Fruit fly (Drosophila melanogaster) whole organism, embryonic: ENCODE measurements around the gene CG33107.

Source experiments
- Atf-2 ChIP-seq: fragments of 200-800 bp; sonication (Bioruptor generic); optimal IDR thresholded peaks from 2 replicates; lab custom pipeline; 2016; ENCODE audit warnings: missing biosample characterization, missing genetic modification characterization
- B-H1 ChIP-seq: fragments of 200-800 bp; sonication (Bioruptor generic); IDR thresholded peaks from 3 replicates; pipeline ENCODE4 v1.3.6; 2022; ENCODE audit warnings: missing biosample characterization, missing genetic modification characterization
- Bgb ChIP-seq: fragments of 200-800 bp; sonication (Bioruptor generic); IDR thresholded peaks from 2 replicates; pipeline ENCODE4 v1.3.6; 2022; ENCODE audit warnings: missing biosample characterization, missing genetic modification characterization; ENCODE audit not compliant: partially characterized antibody
- Bteb2 ChIP-seq: fragments of 200-800 bp; sonication (Bioruptor generic); optimal IDR thresholded peaks from 2 replicates; lab custom pipeline; 2016; ENCODE audit warnings: missing biosample characterization, missing genetic modification characterization
- CG10543 ChIP-seq: fragments of 200-800 bp; sonication (Bioruptor generic); optimal IDR thresholded peaks from 3 replicates; lab custom pipeline; 2017; ENCODE audit warnings: missing biosample characterization, mild to moderate bottlenecking, missing genetic modification characterization, moderate library complexity
- CG10565 ChIP-seq: fragments of 200-800 bp; sonication (Bioruptor generic); optimal IDR thresholded peaks from 3 replicates; lab custom pipeline; 2016; ENCODE audit warnings: missing biosample characterization, mild to moderate bottlenecking, missing genetic modification characterization
- CG10979 ChIP-seq: fragments of 200-800 bp; sonication (Bioruptor generic); optimal IDR thresholded peaks from 2 replicates; lab custom pipeline; 2018; ENCODE audit warnings: missing biosample characterization, mild to moderate bottlenecking, missing genetic modification characterization, moderate library complexity
- CG12391 ChIP-seq: fragments of 200-800 bp; sonication (Bioruptor generic); optimal IDR thresholded peaks from 3 replicates; lab custom pipeline; 2018; ENCODE audit warnings: missing biosample characterization, mild to moderate bottlenecking, missing genetic modification characterization, moderate library complexity
- CG14441 ChIP-seq: fragments of 200-800 bp; sonication (Bioruptor generic); IDR thresholded peaks from 2 replicates; pipeline ENCODE4 v1.3.6; 2022; ENCODE audit warnings: missing biosample characterization, missing genetic modification characterization
- CG15601 ChIP-seq: fragments of 200-800 bp; sonication (Bioruptor generic); optimal IDR thresholded peaks from 3 replicates; lab custom pipeline; 2019; ENCODE audit warnings: missing biosample characterization, mild to moderate bottlenecking, missing genetic modification characterization, moderate library complexity
- CG15696 ChIP-seq: fragments of 200-800 bp; sonication (Bioruptor generic); optimal IDR thresholded peaks from 2 replicates; lab custom pipeline; 2019; ENCODE audit warnings: missing biosample characterization, mild to moderate bottlenecking, missing genetic modification characterization, moderate library complexity
- CG17359 ChIP-seq: fragments of 200-800 bp; sonication (Bioruptor generic); optimal IDR thresholded peaks from 3 replicates; lab custom pipeline; 2018; ENCODE audit warnings: missing biosample characterization, mild to moderate bottlenecking, missing genetic modification characterization, moderate library complexity
- CG17568 ChIP-seq: fragments of 200-800 bp; sonication (Bioruptor generic); optimal IDR thresholded peaks from 2 replicates; lab custom pipeline; 2018; ENCODE audit warnings: missing biosample characterization, mild to moderate bottlenecking, missing genetic modification characterization, moderate library complexity
- CG2129 ChIP-seq: fragments of 200-800 bp; sonication (Bioruptor generic); IDR thresholded peaks from 2 replicates; pipeline ENCODE4 v1.3.6; 2022; ENCODE audit warnings: missing biosample characterization, missing genetic modification characterization; ENCODE audit not compliant: partially characterized antibody
- CG2712 ChIP-seq: fragments of 200-800 bp; optimal IDR thresholded peaks from 3 replicates; lab custom pipeline; 2019; ENCODE audit warnings: missing biosample characterization, mild to moderate bottlenecking, missing genetic modification characterization, moderate library complexity
- CG31441 ChIP-seq: fragments of 200-800 bp; sonication (Bioruptor generic); IDR thresholded peaks from 2 replicates; pipeline ENCODE4 v1.3.6; 2022; ENCODE audit warnings: missing biosample characterization, missing genetic modification characterization
- CG3163 ChIP-seq: fragments of 200-800 bp; sonication (Bioruptor generic); optimal IDR thresholded peaks from 3 replicates; lab custom pipeline; 2016; ENCODE audit warnings: missing biosample characterization, missing genetic modification characterization
- CG4854 ChIP-seq: fragments of 200-800 bp; sonication (Bioruptor generic); optimal IDR thresholded peaks from 2 replicates; lab custom pipeline; 2016; ENCODE audit warnings: missing biosample characterization, missing genetic modification characterization, inconsistent platforms
- CG6689 ChIP-seq: fragments of 200-800 bp; sonication (Bioruptor generic); IDR thresholded peaks from 2 replicates; pipeline ENCODE4 v1.3.6; 2022; ENCODE audit warnings: missing biosample characterization, missing genetic modification characterization
- CG7357 ChIP-seq: fragments of 200-800 bp; sonication (Bioruptor generic); IDR thresholded peaks from 3 replicates; pipeline ENCODE4 v1.3.6; 2022; ENCODE audit warnings: missing biosample characterization, missing genetic modification characterization
- CG8281 ChIP-seq: fragments of 200-800 bp; sonication (Bioruptor generic); optimal IDR thresholded peaks from 2 replicates; lab custom pipeline; 2018; ENCODE audit warnings: missing biosample characterization, mild to moderate bottlenecking, missing genetic modification characterization, moderate library complexity
- Chrac-16 ChIP-seq: fragments of 200-800 bp; sonication (Bioruptor generic); optimal IDR thresholded peaks from 3 replicates; lab custom pipeline; 2016; ENCODE audit warnings: missing biosample characterization, missing genetic modification characterization
- Dip3 ChIP-seq: fragments of 200-800 bp; sonication (Bioruptor generic); optimal IDR thresholded peaks from 3 replicates; lab custom pipeline; 2016; ENCODE audit warnings: missing biosample characterization, missing genetic modification characterization
- Dll ChIP-seq: fragments of 200-800 bp; sonication (Bioruptor generic); IDR thresholded peaks from 4 replicates; pipeline ENCODE4 v1.3.6; 2022; ENCODE audit warnings: missing biosample characterization, missing genetic modification characterization; ENCODE audit not compliant: partially characterized antibody
- ERR ChIP-seq: fragments of 200-800 bp; sonication (Bioruptor generic); optimal IDR thresholded peaks from 2 replicates; lab custom pipeline; 2016; ENCODE audit warnings: missing biosample characterization, missing genetic modification characterization
- Hmr ChIP-seq: fragments of 200-800 bp; sonication (Bioruptor generic); optimal IDR thresholded peaks from 3 replicates; lab custom pipeline; 2017; ENCODE audit warnings: mild to moderate bottlenecking, missing biosample characterization, missing genetic modification reagents, missing genetic modification characterization
- Meics ChIP-seq: fragments of 200-800 bp; sonication (Bioruptor generic); optimal IDR thresholded peaks from 2 replicates; lab custom pipeline; 2017; ENCODE audit warnings: missing biosample characterization, mild to moderate bottlenecking, missing genetic modification characterization
- Nf-YA ChIP-seq: fragments of 200-800 bp; sonication (Bioruptor generic); IDR thresholded peaks from 2 replicates; pipeline ENCODE4 v1.3.6; 2022; ENCODE audit warnings: missing biosample characterization, missing genetic modification characterization
- NfI ChIP-seq: fragments of 200-800 bp; sonication (Bioruptor generic); optimal IDR thresholded peaks from 3 replicates; lab custom pipeline; 2018; ENCODE audit warnings: missing biosample characterization, mild to moderate bottlenecking, missing genetic modification characterization, moderate library complexity
- PHDP ChIP-seq: fragments of 200-800 bp; sonication (Bioruptor generic); optimal IDR thresholded peaks from 3 replicates; lab custom pipeline; 2018; ENCODE audit warnings: missing biosample characterization, mild to moderate bottlenecking, missing genetic modification characterization, moderate library complexity
- Poxn ChIP-seq: fragments of 200-800 bp; sonication (Bioruptor generic); IDR thresholded peaks from 2 replicates; pipeline ENCODE4 v1.3.6; 2022; ENCODE audit warnings: missing biosample characterization, missing genetic modification characterization
- Ravus ChIP-seq: fragments of 200-800 bp; sonication (Bioruptor generic); IDR thresholded peaks from 2 replicates; pipeline ENCODE4 v1.3.6; 2022; ENCODE audit warnings: missing biosample characterization, missing genetic modification characterization
- Sox100B ChIP-seq: fragments of 200-800 bp; sonication (Bioruptor generic); optimal IDR thresholded peaks from 3 replicates; lab custom pipeline; 2018; ENCODE audit warnings: missing biosample characterization, mild to moderate bottlenecking, missing genetic modification characterization
- Sox102F ChIP-seq: fragments of 200-800 bp; sonication (Bioruptor generic); optimal IDR thresholded peaks from 2 replicates; lab custom pipeline; 2018; ENCODE audit warnings: missing biosample characterization, mild to moderate bottlenecking, missing genetic modification characterization, moderate library complexity
- Usf ChIP-seq: fragments of 200-800 bp; sonication (Bioruptor generic); optimal IDR thresholded peaks from 2 replicates; lab custom pipeline; 2017; ENCODE audit warnings: missing genotype, missing biosample characterization, missing genetic modification characterization
- ash1 ChIP-seq: fragments of 200-800 bp; sonication (Bioruptor generic); optimal IDR thresholded peaks from 2 replicates; lab custom pipeline; 2018; ENCODE audit warnings: missing biosample characterization, mild to moderate bottlenecking, missing genetic modification characterization
- bbx ChIP-seq: fragments of 200-800 bp; sonication (Bioruptor generic); IDR thresholded peaks from 2 replicates; pipeline ENCODE4 v1.3.6; 2022; ENCODE audit warnings: missing biosample characterization, missing genetic modification characterization; ENCODE audit not compliant: partially characterized antibody
- ewg ChIP-seq: fragments of 200-800 bp; sonication (Bioruptor generic); optimal IDR thresholded peaks from 3 replicates; lab custom pipeline; 2017; ENCODE audit warnings: mild to moderate bottlenecking, missing biosample characterization, missing genetic modification reagents, missing genetic modification characterization
- fd3F ChIP-seq: fragments of 200-800 bp; sonication (Bioruptor generic); optimal IDR thresholded peaks from 2 replicates; lab custom pipeline; 2018; ENCODE audit warnings: missing biosample characterization, mild to moderate bottlenecking, missing genetic modification characterization, moderate library complexity
- fd64A ChIP-seq: fragments of 200-800 bp; sonication (Bioruptor generic); optimal IDR thresholded peaks from 3 replicates; lab custom pipeline; 2018; ENCODE audit warnings: missing biosample characterization, mild to moderate bottlenecking, missing genetic modification characterization
- gsb-n ChIP-seq: fragments of 200-800 bp; sonication (Bioruptor generic); optimal IDR thresholded peaks from 3 replicates; lab custom pipeline; 2018; ENCODE audit warnings: missing biosample characterization, mild to moderate bottlenecking, missing genetic modification characterization
- hth ChIP-seq: fragments of >200 bp; optimal IDR thresholded peaks from 2 replicates; lab custom pipeline; 2017; ENCODE audit warnings: inconsistent platforms
- knrl ChIP-seq: fragments of 200-800 bp; sonication (Bioruptor generic); IDR thresholded peaks from 3 replicates; pipeline ENCODE4 v1.3.6; 2022; ENCODE audit warnings: missing biosample characterization, missing genetic modification characterization; ENCODE audit not compliant: partially characterized antibody
- lola ChIP-seq, 3 experiments: fragments of >200 bp in 2 of 3; fragments of 200-800 bp in 1 of 3; sonication (Bioruptor generic) in 1 of 3; optimal IDR thresholded peaks; 2 replicates each; lab custom pipeline; 2017 to 2019; ENCODE audit warnings: missing biosample characterization in 3 of 3, missing genetic modification characterization in 3 of 3, mild to moderate bottlenecking in 1 of 3, moderate library complexity in 1 of 3
- nerfin-2 ChIP-seq: fragments of 200-800 bp; sonication (Bioruptor generic); IDR thresholded peaks from 2 replicates; pipeline ENCODE4 v1.3.6; 2022; ENCODE audit warnings: missing biosample characterization, missing genetic modification characterization; ENCODE audit not compliant: partially characterized antibody
- pan ChIP-seq, 4 experiments: fragments of >200 bp in 3 of 4; fragments of 200-800 bp in 1 of 4; sonication (Bioruptor generic) in 1 of 4; optimal IDR thresholded peaks in 3 of 4; IDR thresholded peaks in 1 of 4; 2 replicates each; pipeline versions ENCODE4 v1.3.6 to Lab custom; 2017 to 2022; ENCODE audit warnings: missing biosample characterization in 2 of 4, missing genetic modification characterization in 2 of 4, mixed read lengths in 1 of 4
- sc ChIP-seq, 3 experiments: fragments of >200 bp in 2 of 3; fragments of 200-800 bp in 1 of 3; sonication (Bioruptor generic) in 1 of 3; optimal IDR thresholded peaks; 2 replicates in 2 of 3; 3 replicates in 1 of 3; lab custom pipeline; 2017; ENCODE audit warnings: mild to moderate bottlenecking in 1 of 3, missing biosample characterization in 1 of 3, missing genetic modification characterization in 1 of 3, missing genetic modification reagents in 1 of 3
- vfl ChIP-seq: fragments of 200-800 bp; sonication (Bioruptor generic); optimal IDR thresholded peaks from 2 replicates; lab custom pipeline; 2016; ENCODE audit warnings: missing biosample characterization, missing genetic modification characterization
- vvl ChIP-seq: fragments of 200-800 bp; sonication (Bioruptor generic); IDR thresholded peaks from 2 replicates; pipeline ENCODE4 v1.3.6; 2022; ENCODE audit warnings: missing biosample characterization, missing genetic modification characterization
- yki ChIP-seq: fragments of >200 bp; optimal IDR thresholded peaks from 3 replicates; lab custom pipeline; 2018

The CG33107 gene

DNA sequence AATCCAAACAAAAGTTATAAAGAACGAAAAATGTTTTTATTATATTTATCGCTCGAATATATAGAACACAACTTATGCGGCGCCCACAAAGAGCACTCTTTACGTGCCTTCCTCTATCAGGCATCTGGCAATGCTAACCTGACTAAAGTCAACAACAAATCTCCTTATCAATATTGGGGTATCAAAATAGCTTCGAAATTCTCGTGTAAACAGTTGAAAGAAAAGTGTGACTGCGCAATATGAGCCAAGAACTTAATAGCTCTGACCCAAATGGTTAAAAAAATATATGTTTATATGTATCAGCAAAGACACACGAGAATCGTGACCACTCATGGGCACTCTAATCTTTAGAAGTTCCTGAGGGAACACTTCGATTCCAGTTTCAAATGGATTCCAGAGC is 46.6 kb upstream of the CG33107 start (continued):
- TF ChIP-seq CG3163 (GFP tag; lab: Kevin White, UChicago) (no peak), CG14441 (no peak), ash1 (GFP tag; lab: Kevin White, UChicago) (no peak), Bgb (no peak), Nf-YA (no peak), NfI (GFP tag; lab: Kevin White, UChicago) (no peak), PHDP (tag; lab: Kevin White, UChicago) (peak; percentile 47), ewg (GFP tag; lab: Kevin White, UChicago) (no peak), Dll (no peak), Dip3 (no peak), CG31441 (GFP tag; lab: Robert Waterston, UW) (no peak), sc (optimal IDR thresholded peaks at IDR 0.05; lab: Kevin White, UChicago) (no peak), sc (GFP tag; optimal IDR thresholded peaks at IDR 0.05; lab: Kevin White, UChicago) (no peak), CG12391 (tag; lab: Kevin White, UChicago) (no peak), CG4854 (no peak), CG15696 (tag; lab: Kevin White, UChicago) (no peak), lola (GFP tag; optimal IDR thresholded peaks at IDR 0.05; lab: Kevin White, UChicago) (no peak), CG17359 (tag; lab: Kevin White, UChicago) (no peak), CG17568 (peak; percentile 52), CG15601 (peak; percentile 19), bbx (GFP tag; lab: Robert Waterston, UW) (no peak), CG10565 (GFP tag; lab: Kevin White, UChicago) (no peak)
- TF ChIP-seq, all 482 proteins: peak for 61

DNA sequence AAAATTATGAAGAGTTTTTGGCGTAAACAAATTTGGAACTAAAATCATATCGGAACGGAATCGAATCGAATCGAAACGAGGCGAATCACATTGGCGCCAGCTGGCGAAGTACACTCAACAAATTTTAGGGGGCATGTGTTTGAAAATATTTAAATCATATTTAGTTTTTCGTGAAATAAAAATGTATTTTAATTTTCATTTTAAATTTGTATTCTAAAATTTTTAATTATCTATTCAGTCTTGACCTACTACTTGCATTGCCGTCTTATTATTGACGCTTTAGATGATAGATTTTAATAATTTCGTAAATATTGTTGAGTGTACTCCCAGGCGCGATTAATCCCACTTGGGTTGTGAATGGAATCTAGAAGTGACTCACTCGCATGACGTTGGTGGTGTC is 44.7 kb upstream of the CG33107 start:
- no peak for TF ChIP-seq CG7357 (GFP tag; lab: Robert Waterston, UW)
- no peak for TF ChIP-seq Chrac-16 (GFP tag; lab: Kevin White, UChicago)
- TF ChIP-seq B-H1 (GFP tag; lab: Robert Waterston, UW), result no peak
- TF ChIP-seq Sox102F (GFP tag; lab: Kevin White, UChicago), result peak; percentile 17
- no peak for TF ChIP-seq Atf-2 (GFP tag; lab: Kevin White, UChicago)
- no peak for TF ChIP-seq yki (lab: Kevin White, UChicago)
- no peak for TF ChIP-seq pan (optimal IDR thresholded peaks at IDR 0.05; lab: Kevin White, UChicago)
- TF ChIP-seq pan (GFP tag; optimal IDR thresholded peaks at IDR 0.05 in 1 of 2, IDR thresholded peaks at IDR 0.05 in 1 of 2), result no peak
- no peak for TF ChIP-seq CG8281 (tag; lab: Kevin White, UChicago)
- no peak for TF ChIP-seq CG14441
- no peak for TF ChIP-seq ewg (GFP tag; lab: Kevin White, UChicago)
- TF ChIP-seq ash1 (GFP tag; lab: Kevin White, UChicago), result no peak
- no peak for TF ChIP-seq Poxn (GFP tag; lab: Robert Waterston, UW)
- TF ChIP-seq Sox100B (GFP tag; lab: Kevin White, UChicago), result peak; percentile 18
- no peak for TF ChIP-seq vvl (GFP tag; lab: Robert Waterston, UW)
- no peak for TF ChIP-seq hth (lab: Kevin White, UChicago)
- no peak for TF ChIP-seq CG2129 (GFP tag; lab: Robert Waterston, UW)
- no peak for TF ChIP-seq fd3F (GFP tag; lab: Kevin White, UChicago)
- no peak for TF ChIP-seq Ravus (GFP tag; lab: Robert Waterston, UW)
- TF ChIP-seq gsb-n (tag; lab: Kevin White, UChicago), result peak; percentile 32
- TF ChIP-seq fd64A (GFP tag; lab: Kevin White, UChicago), result no peak
- TF ChIP-seq CG10543 (GFP tag; lab: Kevin White, UChicago), result no peak
- peak; percentile 13 for TF ChIP-seq CG10979 (tag; lab: Kevin White, UChicago)
- no peak for TF ChIP-seq Bteb2 (GFP tag; lab: Kevin White, UChicago)
- TF ChIP-seq ERR (GFP tag; lab: Kevin White, UChicago), result no peak
- no peak for TF ChIP-seq CG6689
- no peak for TF ChIP-seq nerfin-2 (GFP tag; lab: Robert Waterston, UW)
- TF ChIP-seq knrl (GFP tag; lab: Robert Waterston, UW), result no peak
- TF ChIP-seq Meics (GFP tag; lab: Kevin White, UChicago), result peak; percentile 11
- no peak for TF ChIP-seq Usf (GFP tag; lab: Kevin White, UChicago)
- TF ChIP-seq CG2712, result peak; percentile 24
- TF ChIP-seq vfl (GFP tag; lab: Kevin White, UChicago), result no peak
- peak; percentile 5 for TF ChIP-seq Hmr
